Worm (Caenorhabditis elegans) whole organism, L2 larva: ENCODE measurements around the gene K11G9.5.

Experiments
- C34F6.9 ChIP-seq: fragments of 150-350 bp; optimal IDR thresholded peaks from 2 replicates; lab custom pipeline; 2014; ENCODE audit warnings: missing biosample characterization, missing genetic modification characterization
- F13H6.1 ChIP-seq: sonication (generic microtip); optimal IDR thresholded peaks from 2 replicates; lab custom pipeline; 2016; ENCODE audit warnings: missing genetic modification characterization, missing compliant biosample characterization
- R02D3.7 ChIP-seq: fragments of 150-350 bp; optimal IDR thresholded peaks from 2 replicates; lab custom pipeline; 2014; ENCODE audit warnings: missing biosample characterization, missing genetic modification characterization
- Y55F3AM.14 ChIP-seq: fragments of 200-800 bp; sonication (Bioruptor generic); optimal IDR thresholded peaks from 2 replicates; lab custom pipeline; 2018; ENCODE audit warnings: mild to moderate bottlenecking, missing genetic modification characterization, missing compliant biosample characterization
- ZK546.5 ChIP-seq: sonication (generic microtip); optimal IDR thresholded peaks from 2 replicates; lab custom pipeline; 2017; ENCODE audit warnings: missing biosample characterization, missing genetic modification characterization
- alr-1 ChIP-seq: fragments of 150-350 bp; optimal IDR thresholded peaks from 2 replicates; lab custom pipeline; 2014; ENCODE audit warnings: missing biosample characterization, missing genetic modification characterization
- aly-2 ChIP-seq: fragments of 150-350 bp; optimal IDR thresholded peaks from 2 replicates; lab custom pipeline; 2014; ENCODE audit warnings: missing biosample characterization, missing genetic modification characterization
- ama-1 ChIP-seq: fragments of 150-350 bp; optimal IDR thresholded peaks from 2 replicates; lab custom pipeline; 2018; ENCODE audit warnings: inconsistent platforms
- blmp-1 ChIP-seq: sonication (generic microtip); optimal IDR thresholded peaks from 2 replicates; lab custom pipeline; 2017; ENCODE audit warnings: missing genetic modification characterization, mild to moderate bottlenecking, missing compliant biosample characterization, antibody characterized with exemption, moderate library complexity; ENCODE audit not compliant: insufficient read depth
- ceh-16 ChIP-seq: fragments of 150-350 bp; optimal IDR thresholded peaks from 2 replicates; lab custom pipeline; 2014; ENCODE audit warnings: missing biosample characterization, missing genetic modification characterization
- ceh-82 ChIP-seq: fragments of 150-350 bp; optimal IDR thresholded peaks from 2 replicates; lab custom pipeline; 2014; ENCODE audit warnings: missing biosample characterization, missing genetic modification characterization
- crh-2 ChIP-seq: sonication (generic microtip); optimal IDR thresholded peaks from 2 replicates; lab custom pipeline; 2017; ENCODE audit warnings: missing biosample characterization, missing genetic modification characterization
- dmd-4 ChIP-seq: sonication (generic microtip); optimal IDR thresholded peaks from 2 replicates; lab custom pipeline; 2017; ENCODE audit warnings: missing biosample characterization, missing genetic modification characterization
- egl-27 ChIP-seq: sonication (generic microtip); optimal IDR thresholded peaks from 3 replicates; lab custom pipeline; 2017; ENCODE audit warnings: missing biosample characterization, missing genetic modification reagents, missing genetic modification characterization
- elt-1 ChIP-seq: fragments of 150-350 bp; optimal IDR thresholded peaks from 2 replicates; lab custom pipeline; 2014; ENCODE audit warnings: missing biosample characterization, missing genetic modification characterization
- elt-3 ChIP-seq: sonication (generic microtip); optimal IDR thresholded peaks from 2 replicates; lab custom pipeline; 2017; ENCODE audit warnings: missing biosample characterization, missing genetic modification characterization
- fos-1 ChIP-seq: fragments of 150-350 bp; optimal IDR thresholded peaks from 2 replicates; lab custom pipeline; 2014; ENCODE audit warnings: missing biosample characterization, missing genetic modification characterization
- gmeb-1 ChIP-seq: fragments of 150-350 bp; optimal IDR thresholded peaks from 2 replicates; lab custom pipeline; 2014; ENCODE audit warnings: missing biosample characterization, missing genetic modification characterization
- lin-11 ChIP-seq: fragments of 150-350 bp; sonication (generic microtip); optimal IDR thresholded peaks from 2 replicates; lab custom pipeline; 2014; ENCODE audit warnings: missing biosample characterization, missing genetic modification characterization, inconsistent platforms, mixed read lengths
- lin-13 ChIP-seq: fragments of 150-350 bp; optimal IDR thresholded peaks from 2 replicates; lab custom pipeline; 2014; ENCODE audit warnings: missing biosample characterization, missing genetic modification reagents, missing genetic modification characterization
- lin-39 ChIP-seq: fragments of 150-350 bp; optimal IDR thresholded peaks from 2 replicates; lab custom pipeline; 2014; ENCODE audit warnings: missing biosample characterization, missing genetic modification reagents, missing genetic modification characterization
- lsy-2 ChIP-seq, 2 experiments: fragments of 150-350 bp in 1 of 2; sonication (generic microtip) in 1 of 2; optimal IDR thresholded peaks; 2 replicates each; lab custom pipeline; 2014 to 2017; ENCODE audit warnings: missing biosample characterization in 2 of 2, missing genetic modification characterization in 2 of 2
- mab-5 ChIP-seq: fragments of 150-350 bp; optimal IDR thresholded peaks from 2 replicates; lab custom pipeline; 2014; ENCODE audit warnings: missing biosample characterization, missing genetic modification characterization
- mbf-1 ChIP-seq: sonication (generic microtip); optimal IDR thresholded peaks from 2 replicates; lab custom pipeline; 2017; ENCODE audit warnings: missing biosample characterization, missing genetic modification characterization
- mdl-1 ChIP-seq, 2 experiments: fragments of 150-350 bp in 1 of 2; sonication (generic microtip) in 1 of 2; optimal IDR thresholded peaks; 2 replicates each; lab custom pipeline; 2017; ENCODE audit warnings: missing biosample characterization in 2 of 2, missing genetic modification characterization in 2 of 2
- nhr-10 ChIP-seq: sonication (generic microtip); optimal IDR thresholded peaks from 2 replicates; lab custom pipeline; 2017; ENCODE audit warnings: missing biosample characterization, missing genetic modification characterization
- nhr-11 ChIP-seq: fragments of 150-350 bp; optimal IDR thresholded peaks from 2 replicates; lab custom pipeline; 2014; ENCODE audit warnings: missing biosample characterization, missing genetic modification characterization
- nhr-12 ChIP-seq: fragments of 150-350 bp; optimal IDR thresholded peaks from 2 replicates; lab custom pipeline; 2014; ENCODE audit warnings: missing biosample characterization, missing genetic modification characterization
- nhr-129 ChIP-seq: fragments of 150-350 bp; optimal IDR thresholded peaks from 2 replicates; lab custom pipeline; 2014; ENCODE audit warnings: missing biosample characterization, missing genetic modification characterization
- nhr-21 ChIP-seq: fragments of 150-350 bp; optimal IDR thresholded peaks from 2 replicates; lab custom pipeline; 2014; ENCODE audit warnings: missing biosample characterization, missing genetic modification characterization
- nhr-23 ChIP-seq: fragments of 150-350 bp; optimal IDR thresholded peaks from 2 replicates; lab custom pipeline; 2014; ENCODE audit warnings: missing biosample characterization, missing genetic modification reagents, missing genetic modification characterization
- nhr-237 ChIP-seq: fragments of 150-350 bp; optimal IDR thresholded peaks from 2 replicates; lab custom pipeline; 2014; ENCODE audit warnings: missing biosample characterization, missing genetic modification characterization
- nhr-25 ChIP-seq: fragments of 150-350 bp; sonication (generic microtip); optimal IDR thresholded peaks from 3 replicates; lab custom pipeline; 2014; ENCODE audit warnings: missing biosample characterization, missing genetic modification characterization
- nhr-6 ChIP-seq: fragments of 150-350 bp; optimal IDR thresholded peaks from 2 replicates; lab custom pipeline; 2014; ENCODE audit warnings: missing biosample characterization, missing genetic modification characterization
- nhr-77 ChIP-seq: fragments of 150-350 bp; optimal IDR thresholded peaks from 2 replicates; lab custom pipeline; 2014; ENCODE audit warnings: missing biosample characterization, missing genetic modification characterization
- peb-1 ChIP-seq: fragments of 150-350 bp; optimal IDR thresholded peaks from 2 replicates; lab custom pipeline; 2014; ENCODE audit warnings: missing biosample characterization, missing genetic modification characterization
- sem-4 ChIP-seq: fragments of 150-350 bp; optimal IDR thresholded peaks from 2 replicates; lab custom pipeline; 2014; ENCODE audit warnings: missing biosample characterization, missing genetic modification reagents, missing genetic modification characterization
- skn-1 ChIP-seq: sonication (generic microtip); optimal IDR thresholded peaks from 2 replicates; lab custom pipeline; 2017; ENCODE audit warnings: missing biosample characterization, missing genetic modification characterization
- sma-3 ChIP-seq: sonication (generic microtip); optimal IDR thresholded peaks from 2 replicates; lab custom pipeline; 2016; ENCODE audit warnings: missing genetic modification reagents, missing genetic modification characterization, missing compliant biosample characterization
- sma-9 ChIP-seq, 2 experiments: fragments of 150-350 bp in 1 of 2; sonication (generic microtip) in 1 of 2; optimal IDR thresholded peaks; 2 replicates each; lab custom pipeline; 2014 to 2016; ENCODE audit warnings: missing genetic modification characterization in 2 of 2, mild to moderate bottlenecking in 1 of 2, missing biosample characterization in 1 of 2, missing compliant biosample characterization in 1 of 2, missing genetic modification reagents in 1 of 2, moderate library complexity in 1 of 2
- snpc-4 ChIP-seq: fragments of 150-350 bp; optimal IDR thresholded peaks from 2 replicates; lab custom pipeline; 2014; ENCODE audit warnings: missing biosample characterization, missing genetic modification characterization
- unc-39 ChIP-seq: fragments of 150-350 bp; optimal IDR thresholded peaks from 2 replicates; lab custom pipeline; 2014; ENCODE audit warnings: missing biosample characterization, missing genetic modification characterization
- unc-55 ChIP-seq: fragments of 150-350 bp; sonication (generic microtip); optimal IDR thresholded peaks from 3 replicates; lab custom pipeline; 2014; ENCODE audit warnings: missing biosample characterization, missing genetic modification reagents, missing genetic modification characterization
- unc-62 ChIP-seq: fragments of 150-350 bp; optimal IDR thresholded peaks from 2 replicates; lab custom pipeline; 2014; ENCODE audit warnings: missing biosample characterization, missing genetic modification reagents, missing genetic modification characterization
- zag-1 ChIP-seq: fragments of 150-350 bp; optimal IDR thresholded peaks from 2 replicates; lab custom pipeline; 2014; ENCODE audit warnings: missing biosample characterization, missing genetic modification characterization
- ztf-1 ChIP-seq: fragments of 200-800 bp; sonication (Bioruptor generic); conservative IDR thresholded peaks from 2 replicates; pipeline ENCODE4 v1.3.6; 2022; ENCODE audit warnings: missing genetic modification characterization, missing compliant biosample characterization
- ztf-11 ChIP-seq: sonication (generic microtip); optimal IDR thresholded peaks from 2 replicates; lab custom pipeline; 2017; ENCODE audit warnings: missing biosample characterization, missing genetic modification characterization
- ztf-4 ChIP-seq: fragments of 150-350 bp; optimal IDR thresholded peaks from 2 replicates; lab custom pipeline; 2014; ENCODE audit warnings: missing biosample characterization, missing genetic modification characterization

The K11G9.5 gene

DNA sequence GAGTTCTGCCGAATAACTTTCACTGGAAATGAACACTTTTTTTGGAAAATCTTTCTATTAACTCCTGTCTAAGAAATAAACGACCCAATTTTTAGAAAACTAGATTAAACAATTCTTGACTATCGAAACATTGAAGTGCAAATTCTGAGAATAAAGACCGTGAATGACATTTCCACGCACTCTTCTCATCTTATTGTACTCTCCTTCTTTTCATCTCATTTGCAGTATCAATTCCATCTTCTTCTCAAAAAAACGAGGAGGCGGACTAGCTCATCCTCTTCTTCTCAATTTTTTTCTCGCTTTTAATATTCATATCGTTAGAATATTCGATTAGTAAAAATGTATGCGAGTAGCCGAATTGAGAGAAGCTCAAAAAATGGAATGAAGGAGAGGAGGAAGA, 26.6 kb downstream of the K11G9.5 start:
- peak; percentile 39 for TF ChIP-seq unc-55 (GFP tag; lab: Kevin White, UChicago)
- TF ChIP-seq crh-2 (tag; lab: Kevin White, UChicago) = peak; percentile 3
- peak; percentile 19 for TF ChIP-seq sma-9 (GFP tag; optimal IDR thresholded peaks at IDR 0.05; lab: Kevin White, UChicago)
- TF ChIP-seq sma-9 (tag; optimal IDR thresholded peaks at IDR 0.05; lab: Kevin White, UChicago) = no peak
- TF ChIP-seq lsy-2 (tag; optimal IDR thresholded peaks at IDR 0.05; lab: Kevin White, UChicago) = peak in 1 of 2 experiments; percentile 21
- peak; percentile 49 for TF ChIP-seq C34F6.9 (tag; lab: Kevin White, UChicago)
- TF ChIP-seq F13H6.1 = peak; percentile 15
- no peak for TF ChIP-seq fos-1 (tag; lab: Kevin White, UChicago)
- TF ChIP-seq blmp-1 = no peak
- TF ChIP-seq, all 48 proteins: peak for 6

DNA sequence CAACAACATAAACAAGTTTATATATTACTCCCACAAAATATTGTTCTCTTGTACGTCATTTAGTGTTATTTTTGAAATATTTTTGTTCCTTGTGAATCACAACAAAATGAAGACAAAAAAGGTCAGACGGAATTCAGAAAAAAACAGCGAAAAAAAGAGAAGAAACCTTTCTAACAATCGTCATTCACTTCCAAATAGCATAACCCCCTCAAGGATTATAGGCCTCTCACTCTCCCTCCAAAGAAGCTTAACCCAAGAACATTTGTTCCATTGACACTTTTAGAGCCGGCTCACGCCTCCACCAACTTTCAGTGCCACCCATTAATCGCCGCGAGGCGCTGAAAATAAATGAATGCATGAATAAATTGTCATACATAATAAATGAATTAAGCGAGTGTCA, 28.8 kb downstream of the K11G9.5 start:
- peak; percentile 51 for TF ChIP-seq unc-55 (GFP tag; lab: Kevin White, UChicago)
- TF ChIP-seq ama-1 (lab: Kevin White, UChicago) = no peak

DNA sequence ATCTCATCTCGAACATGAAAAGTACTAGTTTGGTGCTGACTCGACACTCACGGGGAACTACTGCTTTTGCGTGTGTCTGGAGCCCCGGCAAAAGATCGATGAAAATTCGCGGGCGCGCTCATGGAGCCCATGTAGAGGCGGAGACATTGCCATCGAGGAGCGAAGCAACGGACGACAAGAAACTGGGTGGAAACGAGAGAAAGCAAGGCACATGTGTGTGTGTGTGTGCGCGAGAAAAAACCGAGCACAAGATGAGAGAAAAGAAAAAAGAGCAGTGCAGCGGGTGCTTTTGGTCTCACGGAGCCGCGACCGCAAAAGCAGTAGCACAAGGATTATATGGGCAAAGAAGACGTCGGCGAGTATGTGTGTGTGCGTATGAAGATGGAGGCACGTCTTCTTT, 29.5 kb downstream of the K11G9.5 start:
- TF ChIP-seq ztf-1 (GFP tag; lab: Robert Waterston, UW) (no peak), nhr-25 (tag; lab: Kevin White, UChicago) (no peak), zag-1 (peak; percentile 66), ceh-82 (tag; lab: Kevin White, UChicago) (peak; percentile 88), egl-27 (tag; lab: Kevin White, UChicago) (no peak), nhr-77 (tag; lab: Kevin White, UChicago) (no peak), ZK546.5 (no peak), sem-4 (tag; lab: Kevin White, UChicago) (no peak), snpc-4 (tag; lab: Kevin White, UChicago) (peak; percentile 60), aly-2 (tag; lab: Kevin White, UChicago) (no peak), nhr-129 (tag; lab: Kevin White, UChicago) (peak; percentile 67), fos-1 (tag; lab: Kevin White, UChicago) (peak; percentile 38), unc-55 (GFP tag; lab: Kevin White, UChicago) (peak; percentile 68), skn-1 (tag; lab: Kevin White, UChicago) (no peak), lin-39 (tag; lab: Kevin White, UChicago) (no peak), nhr-23 (tag; lab: Kevin White, UChicago) (no peak), mdl-1 (tag; optimal IDR thresholded peaks at IDR 0.05; lab: Kevin White, UChicago) (peak in 1 of 2 experiments; percentile 57), nhr-12 (tag; lab: Kevin White, UChicago) (no peak), lin-13 (peak; percentile 9), F13H6.1 (peak; percentile 46), nhr-6 (no peak), mbf-1 (tag; lab: Kevin White, UChicago) (no peak), nhr-237 (no peak), peb-1 (no peak), nhr-10 (tag; lab: Kevin White, UChicago) (no peak), nhr-11 (tag; lab: Kevin White, UChicago) (no peak), elt-3 (no peak), R02D3.7 (no peak), nhr-21 (tag; lab: Kevin White, UChicago) (no peak), mab-5 (tag; lab: Kevin White, UChicago) (no peak), blmp-1 (no peak), unc-39 (tag; lab: Kevin White, UChicago) (no peak), ama-1 (lab: Kevin White, UChicago) (no peak), crh-2 (tag; lab: Kevin White, UChicago) (peak; percentile 1), dmd-4 (tag; lab: Kevin White, UChicago) (no peak), elt-1 (no peak), C34F6.9 (tag; lab: Kevin White, UChicago) (peak; percentile 52), lin-11 (tag; lab: Kevin White, UChicago) (peak; percentile 54), ceh-16 (tag; lab: Kevin White, UChicago) (no peak), unc-62 (GFP tag; lab: Kevin White, UChicago) (no peak), ztf-11 (tag; lab: Kevin White, UChicago) (no peak), alr-1 (tag; lab: Kevin White, UChicago) (no peak), sma-9 (GFP tag; optimal IDR thresholded peaks at IDR 0.05; lab: Kevin White, UChicago) (peak; percentile 14), sma-9 (tag; optimal IDR thresholded peaks at IDR 0.05; lab: Kevin White, UChicago) (no peak), sma-3 (GFP tag; lab: Kevin White, UChicago) (no peak), lsy-2 (tag; optimal IDR thresholded peaks at IDR 0.05; lab: Kevin White, UChicago) (peak in 1 of 2 experiments; percentile 43), gmeb-1 (no peak), ztf-4 (tag; lab: Kevin White, UChicago) (no peak), Y55F3AM.14 (GFP tag; lab: Kevin White, UChicago) (peak; percentile 42)
